Fruit fly (Drosophila melanogaster): ENCODE data around the gene CG7377.

Gene CG7377

DNA sequence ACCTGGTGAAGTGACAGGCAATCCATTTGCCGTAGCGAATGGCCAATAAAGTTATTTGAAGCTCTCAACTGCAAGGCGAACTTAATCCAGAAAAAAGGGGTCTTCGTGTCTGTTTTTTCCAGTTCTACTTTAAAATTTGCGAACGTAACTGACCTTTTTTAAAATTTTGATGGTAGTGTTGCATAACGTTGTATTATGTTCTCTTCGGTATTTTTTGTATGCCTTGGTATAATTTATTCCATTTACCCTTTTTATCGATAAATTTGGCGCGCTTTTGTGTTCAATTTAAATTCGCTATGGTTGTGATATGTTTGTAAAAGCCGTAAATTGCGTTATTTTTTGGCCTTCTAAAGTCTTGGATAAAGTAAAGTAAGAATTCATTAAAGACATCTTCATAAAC, 41.2 kb downstream of the CG7377 start:
- TF ChIP-seq fd59A (GFP tag; optimal IDR thresholded peaks at IDR 0.05) (no peak), Sox102F (GFP tag; optimal IDR thresholded peaks at IDR 0.05) (no peak), CG32006 (GFP tag; optimal IDR thresholded peaks at IDR 0.05) (no peak), CG3919 (GFP tag; optimal IDR thresholded peaks at IDR 0.05) (no peak), CG34406 (GFP tag; optimal IDR thresholded peaks at IDR 0.05) (no peak), esn (GFP tag; optimal IDR thresholded peaks at IDR 0.05) (peak; percentile 9), lz (GFP tag; optimal IDR thresholded peaks at IDR 0.05) (peak; percentile 24), Lpt (GFP tag; optimal IDR thresholded peaks at IDR 0.05) (no peak), CG10631 (GFP tag; optimal IDR thresholded peaks at IDR 0.05) (no peak), CG9139 (GFP tag; optimal IDR thresholded peaks at IDR 0.05) (no peak)

DNA sequence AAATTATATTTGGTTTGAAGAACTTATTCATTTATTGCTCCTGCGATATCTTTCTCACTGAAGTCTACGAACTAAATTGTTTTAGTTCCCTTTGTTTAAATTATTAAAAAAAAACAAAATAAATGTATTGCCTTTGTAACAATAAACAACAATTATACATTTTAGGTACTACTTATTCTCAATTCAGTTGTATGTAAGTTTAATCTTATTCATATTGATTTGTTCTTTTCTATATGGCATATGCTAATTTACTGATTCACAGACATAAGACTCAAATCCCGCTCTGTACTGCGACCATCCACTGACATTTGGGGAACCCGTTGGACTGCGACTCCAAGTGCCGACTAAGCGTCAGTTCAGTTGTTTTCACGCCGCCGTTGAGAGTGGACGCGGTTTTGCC, 41.6 kb downstream of the CG7377 start, which contains the start of gene CG32091:
Gene CG32091 (plus strand): TSS at position 301 of the 400 bp plus-strand sequence.
- TF ChIP-seq Hr38 (GFP tag; optimal IDR thresholded peaks at IDR 0.05) (no peak), CG34406 (GFP tag; optimal IDR thresholded peaks at IDR 0.05) (no peak), acj6 (GFP tag; optimal IDR thresholded peaks at IDR 0.05) (no peak), Eip78C (GFP tag) (peak; percentile 31), CG6792 (GFP tag; optimal IDR thresholded peaks at IDR 0.05) (no peak), vri (GFP tag; optimal IDR thresholded peaks at IDR 0.05) (no peak), cyc (GFP tag; optimal IDR thresholded peaks at IDR 0.05) (no peak), Sox14 (GFP tag; optimal IDR thresholded peaks at IDR 0.05) (peak; percentile 4), CG9139 (GFP tag; optimal IDR thresholded peaks at IDR 0.05) (peak; percentile 10), pdm3 (GFP tag; optimal IDR thresholded peaks at IDR 0.05) (no peak), ss (GFP tag; optimal IDR thresholded peaks at IDR 0.05) (peak in 1 of 2 experiments; percentile 17), Lpt (GFP tag; optimal IDR thresholded peaks at IDR 0.05) (no peak), Hr39 (GFP tag; optimal IDR thresholded peaks at IDR 0.05) (no peak), CG1621 (tag; optimal IDR thresholded peaks at IDR 0.05) (no peak), CG6276 (GFP tag; optimal IDR thresholded peaks at IDR 0.05) (no peak), spab (GFP tag; optimal IDR thresholded peaks at IDR 0.05) (no peak), dsx (GFP tag; optimal IDR thresholded peaks at IDR 0.05; ENCODE audit: poor library complexity, severe bottlenecking) (peak; percentile 23), CG10669 (GFP tag; optimal IDR thresholded peaks at IDR 0.05) (no peak), svp (GFP tag) (peak; percentile 8), fkh (GFP tag; optimal IDR thresholded peaks at IDR 0.05) (no peak), CG6163 (GFP tag; IDR thresholded peaks at IDR 0.05) (no peak), CG11762 (GFP tag; optimal IDR thresholded peaks at IDR 0.05; ENCODE audit: insufficient read depth) (no peak), CG6854 (GFP tag; optimal IDR thresholded peaks at IDR 0.05) (no peak), CG11902 (GFP tag; optimal IDR thresholded peaks at IDR 0.05) (no peak), CG3919 (GFP tag; optimal IDR thresholded peaks at IDR 0.05) (no peak), Hr4 (GFP tag; optimal IDR thresholded peaks at IDR 0.05) (no peak), salr (GFP tag; optimal IDR thresholded peaks at IDR 0.05) (no peak)

DNA sequence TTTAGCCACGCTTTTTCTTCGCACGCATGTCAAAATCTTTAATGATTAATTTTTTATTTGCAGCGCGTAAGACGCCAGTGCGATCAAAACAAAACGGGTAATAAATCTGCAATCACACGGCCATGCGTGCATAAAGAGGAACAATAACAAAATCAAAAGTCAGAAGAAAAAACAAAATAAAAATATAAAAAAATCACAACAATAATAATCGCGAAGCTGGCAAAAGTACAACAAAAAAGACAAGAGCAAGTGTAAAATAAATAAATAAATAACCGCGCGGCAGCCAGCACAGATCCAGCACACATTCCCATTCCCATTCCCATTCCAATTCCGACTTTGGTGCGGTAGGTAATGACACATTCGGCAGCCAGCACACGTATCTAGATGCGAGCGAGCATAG, 45.1 kb downstream of the CG7377 start:
- TF ChIP-seq CG16779 (tag; optimal IDR thresholded peaks at IDR 0.05) (peak; percentile 82), Blimp-1 (GFP tag; optimal IDR thresholded peaks at IDR 0.05) (no peak), CG8632 (GFP tag; optimal IDR thresholded peaks at IDR 0.05) (no peak), achi (GFP tag; optimal IDR thresholded peaks at IDR 0.05) (peak; percentile 39), lz (GFP tag; optimal IDR thresholded peaks at IDR 0.05) (no peak), CG32006 (GFP tag; optimal IDR thresholded peaks at IDR 0.05) (no peak), Hr38 (GFP tag; optimal IDR thresholded peaks at IDR 0.05) (no peak), CG31627 (GFP tag; optimal IDR thresholded peaks at IDR 0.05) (no peak), CG6163 (GFP tag; IDR thresholded peaks at IDR 0.05) (peak; percentile 82; the same call in 2 of the 3 replicates), acj6 (GFP tag; optimal IDR thresholded peaks at IDR 0.05) (no peak), esn (GFP tag; optimal IDR thresholded peaks at IDR 0.05) (peak; percentile 0), CG6792 (GFP tag; optimal IDR thresholded peaks at IDR 0.05) (no peak), eg (GFP tag; IDR thresholded peaks at IDR 0.05) (peak; percentile 85; the same call in 2 of the 3 replicates), Sox102F (GFP tag; optimal IDR thresholded peaks at IDR 0.05) (no peak), ss (GFP tag; optimal IDR thresholded peaks at IDR 0.05) (peak; percentile 75 to 77), topi (GFP tag; optimal IDR thresholded peaks at IDR 0.05) (no peak), CG10669 (GFP tag; optimal IDR thresholded peaks at IDR 0.05) (peak; percentile 42), Ets96B (tag; optimal IDR thresholded peaks at IDR 0.05) (peak; percentile 75), net (GFP tag; optimal IDR thresholded peaks at IDR 0.05) (peak; percentile 50), CG11294 (GFP tag; IDR thresholded peaks at IDR 0.05) (no peak), Met (GFP tag; optimal IDR thresholded peaks at IDR 0.05) (no peak), vri (GFP tag; optimal IDR thresholded peaks at IDR 0.05) (no peak), dac (GFP tag; optimal IDR thresholded peaks at IDR 0.05) (peak; percentile 15), CG6854 (GFP tag; optimal IDR thresholded peaks at IDR 0.05) (no peak), Eip93F (GFP tag; optimal IDR thresholded peaks at IDR 0.05) (no peak), fd59A (GFP tag; optimal IDR thresholded peaks at IDR 0.05) (peak; percentile 2), Smox (GFP tag; optimal IDR thresholded peaks at IDR 0.05) (no peak)
